Fruit fly (Drosophila melanogaster): ENCODE data around the gene chico.

chico gene

dm6 chr2L:10276846-10277245 is 30.0 kb upstream of the chico start (continued):
- TF ChIP-seq Sox102F (GFP tag; optimal IDR thresholded peaks at IDR 0.05), result no peak
- TF ChIP-seq CG6276 (GFP tag; optimal IDR thresholded peaks at IDR 0.05), result no peak
- TF ChIP-seq Lpt (GFP tag; optimal IDR thresholded peaks at IDR 0.05), result no peak
- TF ChIP-seq OdsH (GFP tag; optimal IDR thresholded peaks at IDR 0.05), result peak; percentile 63
- no peak for TF ChIP-seq Gug (GFP tag; IDR thresholded peaks at IDR 0.05)
- TF ChIP-seq CG6854 (GFP tag; optimal IDR thresholded peaks at IDR 0.05), result no peak
- peak; percentile 10 for TF ChIP-seq Hr38 (GFP tag; optimal IDR thresholded peaks at IDR 0.05)
- TF ChIP-seq CG3032 (tag; optimal IDR thresholded peaks at IDR 0.05), result no peak
- TF ChIP-seq ss (GFP tag; optimal IDR thresholded peaks at IDR 0.05), result no peak
- peak; percentile 37 for TF ChIP-seq dac (GFP tag; optimal IDR thresholded peaks at IDR 0.05)
- no peak for TF ChIP-seq CG15336 (GFP tag; IDR thresholded peaks at IDR 0.05)
- no peak for TF ChIP-seq Met (GFP tag; optimal IDR thresholded peaks at IDR 0.05)
- TF ChIP-seq lz (GFP tag; optimal IDR thresholded peaks at IDR 0.05), result peak; percentile 59
- peak; percentile 72 for TF ChIP-seq CG31627 (GFP tag; optimal IDR thresholded peaks at IDR 0.05)
- no peak; the same call in 1 of the 3 replicates for TF ChIP-seq CG6163 (GFP tag; IDR thresholded peaks at IDR 0.05)
- no peak for TF ChIP-seq Ets96B (tag; optimal IDR thresholded peaks at IDR 0.05)
- TF ChIP-seq CG6792 (GFP tag; optimal IDR thresholded peaks at IDR 0.05), result peak; percentile 27
- TF ChIP-seq CG10669 (GFP tag; optimal IDR thresholded peaks at IDR 0.05), result peak; percentile 8
- TF ChIP-seq fd85E (GFP tag; optimal IDR thresholded peaks at IDR 0.05), result no peak
- TF ChIP-seq CG4318 (GFP tag; optimal IDR thresholded peaks at IDR 0.05), result no peak
- TF ChIP-seq Eip78C (GFP tag), result peak; percentile 84
- no peak for TF ChIP-seq fkh (GFP tag; optimal IDR thresholded peaks at IDR 0.05)
- peak; percentile 58 for TF ChIP-seq achi (GFP tag; optimal IDR thresholded peaks at IDR 0.05)
- TF ChIP-seq dsx (GFP tag; optimal IDR thresholded peaks at IDR 0.05; ENCODE audit: poor library complexity, severe bottlenecking), result no peak
- TF ChIP-seq Sox15 (GFP tag; optimal IDR thresholded peaks at IDR 0.05), result no peak
- no peak for TF ChIP-seq Eip93F (GFP tag; optimal IDR thresholded peaks at IDR 0.05)
- TF ChIP-seq Sox14 (GFP tag; optimal IDR thresholded peaks at IDR 0.05), result peak; percentile 85
- TF ChIP-seq CG8119 (GFP tag; IDR thresholded peaks at IDR 0.05), result no peak; the same call in 1 of the 3 replicates
- TF ChIP-seq CG1621 (tag; optimal IDR thresholded peaks at IDR 0.05), result no peak
- TF ChIP-seq Ets21C (GFP tag; optimal IDR thresholded peaks at IDR 0.05), result peak; percentile 21
- peak; percentile 51 for TF ChIP-seq vri (GFP tag; optimal IDR thresholded peaks at IDR 0.05)
- no peak for TF ChIP-seq Smox (GFP tag; optimal IDR thresholded peaks at IDR 0.05)
- peak; percentile 29 for TF ChIP-seq CG34406 (GFP tag; optimal IDR thresholded peaks at IDR 0.05)
- TF ChIP-seq CG10631 (GFP tag; optimal IDR thresholded peaks at IDR 0.05), result no peak
- no peak for TF ChIP-seq CG11294 (GFP tag; IDR thresholded peaks at IDR 0.05)
- no peak for TF ChIP-seq pdm3 (GFP tag; optimal IDR thresholded peaks at IDR 0.05)
- TF ChIP-seq CG32006 (GFP tag; optimal IDR thresholded peaks at IDR 0.05), result no peak
- TF ChIP-seq CG8632 (GFP tag; optimal IDR thresholded peaks at IDR 0.05), result peak; percentile 22
- no peak for TF ChIP-seq CG3919 (GFP tag; optimal IDR thresholded peaks at IDR 0.05)

dm6 chr2L:10276436-10276835 is 29.6 kb upstream of the chico start:
- peak; percentile 70; the same call in 2 of the 3 replicates for TF ChIP-seq CG8119 (GFP tag; IDR thresholded peaks at IDR 0.05)
- peak; percentile 32 for TF ChIP-seq acj6 (GFP tag; optimal IDR thresholded peaks at IDR 0.05)
- TF ChIP-seq CG31627 (GFP tag; optimal IDR thresholded peaks at IDR 0.05), result no peak
- TF ChIP-seq CG6792 (GFP tag; optimal IDR thresholded peaks at IDR 0.05), result peak; percentile 20
- peak; percentile 82 for TF ChIP-seq CG15336 (GFP tag; IDR thresholded peaks at IDR 0.05)
- TF ChIP-seq CG3032 (tag; optimal IDR thresholded peaks at IDR 0.05), result peak; percentile 67
- TF ChIP-seq Lpt (GFP tag; optimal IDR thresholded peaks at IDR 0.05), result no peak
- TF ChIP-seq Eip78C (GFP tag), result peak; percentile 84
- TF ChIP-seq Hr38 (GFP tag; optimal IDR thresholded peaks at IDR 0.05), result no peak
- peak; percentile 37 for TF ChIP-seq CG6854 (GFP tag; optimal IDR thresholded peaks at IDR 0.05)
- no peak for TF ChIP-seq vri (GFP tag; optimal IDR thresholded peaks at IDR 0.05)
- peak; percentile 5 for TF ChIP-seq fd85E (GFP tag; optimal IDR thresholded peaks at IDR 0.05)
- peak; percentile 42 for TF ChIP-seq CG8632 (GFP tag; optimal IDR thresholded peaks at IDR 0.05)
- peak; percentile 69 for TF ChIP-seq Ets96B (tag; optimal IDR thresholded peaks at IDR 0.05)
- peak; percentile 21 for TF ChIP-seq fkh (GFP tag; optimal IDR thresholded peaks at IDR 0.05)
- peak; percentile 42; the same call in 1 of the 2 replicates for TF ChIP-seq CG11294 (GFP tag; IDR thresholded peaks at IDR 0.05)

Measured in whole organism, prepupa.